Worm (Caenorhabditis elegans) whole organism, L1 larva: ENCODE measurements around the gene Y66D12A.10.

Experiments used
- dpl-1 ChIP-seq, 3 experiments: fragments of 150-350 bp in 2 of 3; sonication (generic microtip) in 1 of 3; optimal IDR thresholded peaks; 2 replicates each; lab custom pipeline; 2014 to 2017; ENCODE audit warnings: missing biosample characterization in 3 of 3, missing genetic modification characterization in 3 of 3, missing genetic modification reagents in 3 of 3
- nhr-76 ChIP-seq: sonication (generic microtip); optimal IDR thresholded peaks from 2 replicates; lab custom pipeline; 2017; ENCODE audit warnings: missing biosample characterization, missing genetic modification characterization
- nhr-77 ChIP-seq: fragments of 150-350 bp; optimal IDR thresholded peaks from 2 replicates; lab custom pipeline; 2014; ENCODE audit warnings: missing biosample characterization, missing genetic modification characterization
- rnt-1 ChIP-seq: sonication (generic microtip); optimal IDR thresholded peaks from 2 replicates; lab custom pipeline; 2016; ENCODE audit warnings: mild to moderate bottlenecking, missing genetic modification characterization, moderate library complexity, missing compliant biosample characterization
- snpc-4 ChIP-seq: fragments of 150-350 bp; optimal IDR thresholded peaks from 2 replicates; lab custom pipeline; 2014; ENCODE audit warnings: missing biosample characterization, missing genetic modification characterization
- tbx-2 ChIP-seq: sonication (generic microtip); optimal IDR thresholded peaks from 2 replicates; lab custom pipeline; 2016; ENCODE audit warnings: missing genetic modification characterization, missing compliant biosample characterization
- unc-98 ChIP-seq: fragments of 200-800 bp; sonication (Bioruptor generic); IDR thresholded peaks from 2 replicates; pipeline ENCODE4 v1.3.6; 2022; ENCODE audit warnings: missing genetic modification characterization, missing compliant biosample characterization
- zag-1 ChIP-seq: fragments of 150-350 bp; optimal IDR thresholded peaks from 2 replicates; lab custom pipeline; 2014; ENCODE audit warnings: missing biosample characterization, missing genetic modification characterization

DNA sequence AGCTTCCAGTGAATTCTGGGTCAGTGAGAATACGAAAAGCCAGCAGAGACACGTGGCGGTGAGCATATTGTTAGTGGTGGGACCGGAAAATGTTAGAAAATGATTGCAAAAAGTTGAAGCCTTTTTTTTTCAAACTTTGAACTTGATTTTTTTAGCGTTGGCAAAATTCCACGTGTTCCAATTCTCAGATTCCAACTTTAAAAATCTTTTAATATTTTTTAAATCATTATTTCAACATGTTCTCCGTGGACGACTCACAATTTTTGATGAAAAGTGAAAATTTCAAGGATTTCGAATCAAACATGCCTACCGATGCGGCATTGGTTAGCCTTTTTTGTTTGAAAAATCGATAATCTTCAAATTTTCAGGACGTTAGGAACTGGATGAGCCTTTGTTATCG, 46.7 kb downstream of the Y66D12A.10 start, which contains the start of the genes Y66A7A.9 and Y66A7A.4:
- TF ChIP-seq zag-1 (tag; lab: Kevin White, UChicago): no peak
- TF ChIP-seq tbx-2 (tag; lab: Kevin White, UChicago): no peak
- TF ChIP-seq dpl-1 (GFP tag; optimal IDR thresholded peaks at IDR 0.05; lab: Kevin White, UChicago): no peak
- no peak for TF ChIP-seq unc-98 (GFP tag; lab: Robert Waterston, UW)
- TF ChIP-seq nhr-77 (tag; lab: Kevin White, UChicago): no peak
- no peak for TF ChIP-seq snpc-4
- TF ChIP-seq rnt-1: no peak
- no peak for TF ChIP-seq nhr-76 (tag; lab: Kevin White, UChicago)
